Fruit fly (Drosophila melanogaster): ENCODE results near the gene CG4408.

CG4408 gene

dm6 chr3R:23358565-23359138 is 4.7 kb downstream of the CG4408 start, which contains the start of gene RpS3 (continued):
- no peak for TF ChIP-seq cwo (GFP tag; optimal IDR thresholded peaks at IDR 0.05)
- peak; percentile 54 for TF ChIP-seq lab (GFP tag; optimal IDR thresholded peaks at IDR 0.05)
- TF ChIP-seq CG6175 (GFP tag; IDR thresholded peaks at IDR 0.05) = no peak
- no peak for TF ChIP-seq Ptx1 (GFP tag; IDR thresholded peaks at IDR 0.05)
- no peak for TF ChIP-seq CG18599 (GFP tag; optimal IDR thresholded peaks at IDR 0.05)
- no peak for TF ChIP-seq Rx (GFP tag; IDR thresholded peaks at IDR 0.05)
- TF ChIP-seq Fer1 (GFP tag; optimal IDR thresholded peaks at IDR 0.05) = peak; percentile 63
- TF ChIP-seq CG33213 (GFP tag; optimal IDR thresholded peaks at IDR 0.05) = no peak
- TF ChIP-seq MESR4 (GFP tag; optimal IDR thresholded peaks at IDR 0.05) = peak; percentile 100
- no peak for TF ChIP-seq CG10321 (GFP tag; IDR thresholded peaks at IDR 0.05)
- TF ChIP-seq vnd (GFP tag; IDR thresholded peaks at IDR 0.05; ENCODE audit: partially characterized antibody) = no peak
- TF ChIP-seq Mrtf (GFP tag; IDR thresholded peaks at IDR 0.05) = no peak
- no peak for TF ChIP-seq Lim3 (GFP tag; IDR thresholded peaks at IDR 0.05)
- TF ChIP-seq CG6254 (GFP tag; optimal IDR thresholded peaks at IDR 0.05) = no peak
- TF ChIP-seq btn (GFP tag; optimal IDR thresholded peaks at IDR 0.05) = no peak
- no peak for TF ChIP-seq CG6791 (GFP tag; IDR thresholded peaks at IDR 0.05; ENCODE audit: partially characterized antibody)
- TF ChIP-seq CkIIα-i1 (GFP tag; IDR thresholded peaks at IDR 0.05) = no peak
- peak; percentile 13 for TF ChIP-seq CG1529 (GFP tag; optimal IDR thresholded peaks at IDR 0.05)
- no peak for TF ChIP-seq Ada2b (GFP tag; IDR thresholded peaks at IDR 0.05)
- TF ChIP-seq CG15696 (tag; optimal IDR thresholded peaks at IDR 0.05) = no peak
- no peak for TF ChIP-seq CG1832 (GFP tag; optimal IDR thresholded peaks at IDR 0.05)
- TF ChIP-seq grn (GFP tag; optimal IDR thresholded peaks at IDR 0.05) = no peak
- TF ChIP-seq nerfin-1 (tag; optimal IDR thresholded peaks at IDR 0.05) = peak; percentile 69
- TF ChIP-seq psq (GFP tag; optimal IDR thresholded peaks at IDR 0.05) = no peak
- TF ChIP-seq lbe (GFP tag; optimal IDR thresholded peaks at IDR 0.05) = no peak
- no peak for TF ChIP-seq tx (GFP tag; optimal IDR thresholded peaks at IDR 0.05)
- TF ChIP-seq CG11247 (GFP tag; IDR thresholded peaks at IDR 0.05) = no peak
- no peak for TF ChIP-seq nerfin-2 (GFP tag; IDR thresholded peaks at IDR 0.05; ENCODE audit: partially characterized antibody)
- no peak for TF ChIP-seq CG7357 (GFP tag; IDR thresholded peaks at IDR 0.05)
- TF ChIP-seq zfh2 (GFP tag; optimal IDR thresholded peaks at IDR 0.05) = no peak
- no peak for TF ChIP-seq Bdp1 (GFP tag; optimal IDR thresholded peaks at IDR 0.05)
- TF ChIP-seq Hr78 (GFP tag; optimal IDR thresholded peaks at IDR 0.05) = no peak
- no peak for TF ChIP-seq CG4820 (GFP tag; optimal IDR thresholded peaks at IDR 0.05)
- no peak for TF ChIP-seq sc (optimal IDR thresholded peaks at IDR 0.05)
- no peak for TF ChIP-seq sc (GFP tag; optimal IDR thresholded peaks at IDR 0.05)
- TF ChIP-seq Mad (GFP tag; optimal IDR thresholded peaks at IDR 0.05) = no peak
- peak; percentile 12 for TF ChIP-seq CG1603 (tag; optimal IDR thresholded peaks at IDR 0.05)
- no peak for TF ChIP-seq Dref (GFP tag; IDR thresholded peaks at IDR 0.05)
- no peak for TF ChIP-seq croc (GFP tag; conservative IDR thresholded peaks at IDR 0.05)
- TF ChIP-seq CG10209 (GFP tag; optimal IDR thresholded peaks at IDR 0.05) = no peak
- TF ChIP-seq Doc3 (GFP tag; IDR thresholded peaks at IDR 0.05; ENCODE audit: partially characterized antibody) = no peak
- TF ChIP-seq CG3407 (GFP tag; optimal IDR thresholded peaks at IDR 0.05) = peak; percentile 3
- TF ChIP-seq CG13775 (GFP tag; optimal IDR thresholded peaks at IDR 0.05) = peak; percentile 8
- no peak for TF ChIP-seq CG12769 (tag; optimal IDR thresholded peaks at IDR 0.05)
- no peak for TF ChIP-seq oc (tag; optimal IDR thresholded peaks at IDR 0.05)
- TF ChIP-seq CG2712 (tag; optimal IDR thresholded peaks at IDR 0.05) = peak; percentile 94
- no peak for TF ChIP-seq Ravus (GFP tag; IDR thresholded peaks at IDR 0.05)
- TF ChIP-seq ATbp (GFP tag; optimal IDR thresholded peaks at IDR 0.05) = no peak
- TF ChIP-seq wor (GFP tag; IDR thresholded peaks at IDR 0.05) = no peak
- peak; percentile 30 for TF ChIP-seq NfI (GFP tag; optimal IDR thresholded peaks at IDR 0.05)
- TF ChIP-seq Spps (tag; optimal IDR thresholded peaks at IDR 0.05) = no peak

Data from whole organism, embryonic.